Worm (Caenorhabditis elegans): Measurements from ENCODE around the gene K05F1.8.

- TF ChIP-seq nhr-237 (tag; optimal IDR thresholded peaks at IDR 0.05): no peak
- TF ChIP-seq elt-3 (tag; optimal IDR thresholded peaks at IDR 0.05): no peak
Observed at ce11 chrII:5774879-5775278, 24.6 kb downstream of the K05F1.8 start.

Data from whole organism, L3 larva.